Worm (Caenorhabditis elegans): ENCODE data around the gene srz-90.

Gene srz-90

DNA sequence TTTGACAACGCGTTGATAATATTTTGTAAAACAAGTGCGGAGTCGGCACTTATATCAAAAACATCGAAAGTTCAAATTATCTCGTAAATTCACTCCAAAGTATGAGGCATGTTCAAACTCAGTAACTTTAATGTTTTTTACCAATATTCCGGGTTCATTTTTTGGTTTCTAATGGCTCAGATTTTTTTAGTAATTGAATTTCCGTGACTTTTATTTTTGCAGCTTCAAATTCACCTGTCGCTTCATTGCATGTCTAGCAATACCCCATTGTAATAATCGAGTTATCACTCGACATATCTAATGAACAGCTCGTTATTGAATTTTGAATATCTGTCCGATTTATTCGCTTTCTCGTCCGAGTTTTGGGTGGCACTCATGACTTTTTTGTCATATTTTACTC lies at the start of gene srz-90:
Gene srz-90 (plus strand): TSS at position 301 of the 400 bp plus-strand sequence.
- TF ChIP-seq dao-5 (tag; optimal IDR thresholded peaks at IDR 0.05) (no peak), him-1 (tag; optimal IDR thresholded peaks at IDR 0.05) (no peak), W03F9.2 (tag; optimal IDR thresholded peaks at IDR 0.05) (no peak)

DNA sequence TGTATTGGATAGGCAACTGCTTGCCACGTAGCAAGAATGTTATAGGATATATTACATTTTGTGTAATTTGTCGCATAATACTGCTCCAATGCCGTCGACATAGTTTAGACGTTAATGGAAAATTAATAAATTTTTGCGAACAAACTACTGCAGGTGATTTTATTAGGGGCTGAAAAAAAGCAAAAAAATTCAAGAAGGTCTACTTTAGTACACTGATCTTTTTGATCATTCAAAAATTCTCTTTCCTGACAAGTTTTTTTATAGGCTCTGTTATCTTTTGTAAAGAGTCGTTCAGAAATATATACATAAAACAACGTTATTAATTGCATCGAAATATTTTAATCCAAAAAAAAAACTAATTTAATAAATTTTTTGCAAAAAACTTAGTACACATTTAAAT lies 42.8 kb upstream of the srz-90 start, which contains the start of gene srh-111:
Gene srh-111 (minus strand): TSS at position 101 of the 400 bp plus-strand sequence.
- TF ChIP-seq him-1 (tag; optimal IDR thresholded peaks at IDR 0.05) (no peak), W03F9.2 (tag; optimal IDR thresholded peaks at IDR 0.05) (no peak)

DNA sequence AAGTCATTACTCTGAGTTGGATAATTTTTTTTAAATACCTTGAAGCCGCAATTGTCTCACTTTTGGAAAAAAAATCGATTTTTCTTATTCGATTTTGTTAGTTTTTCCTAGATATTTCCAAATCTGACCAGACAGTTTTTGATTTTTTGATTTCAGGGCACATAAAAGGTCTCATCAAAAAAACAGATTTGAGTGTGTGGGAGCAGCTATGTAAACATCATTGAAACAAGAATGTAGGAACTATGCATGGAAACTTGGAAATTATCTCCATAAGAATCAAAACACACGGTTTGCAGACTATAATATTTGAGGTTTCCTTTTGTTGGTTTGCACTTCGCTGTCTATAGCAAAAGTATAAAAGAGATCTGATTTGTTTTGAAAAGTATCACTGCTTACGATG lies 41.8 kb upstream of the srz-90 start, which contains the start of gene scl-24:
Gene scl-24 (plus strand): TSS at position 301 of the 400 bp plus-strand sequence.
- no peak for TF ChIP-seq W03F9.2 (tag; optimal IDR thresholded peaks at IDR 0.05)
- TF ChIP-seq him-1 (tag; optimal IDR thresholded peaks at IDR 0.05) = no peak
- TF ChIP-seq dao-5 (tag; optimal IDR thresholded peaks at IDR 0.05) = no peak

DNA sequence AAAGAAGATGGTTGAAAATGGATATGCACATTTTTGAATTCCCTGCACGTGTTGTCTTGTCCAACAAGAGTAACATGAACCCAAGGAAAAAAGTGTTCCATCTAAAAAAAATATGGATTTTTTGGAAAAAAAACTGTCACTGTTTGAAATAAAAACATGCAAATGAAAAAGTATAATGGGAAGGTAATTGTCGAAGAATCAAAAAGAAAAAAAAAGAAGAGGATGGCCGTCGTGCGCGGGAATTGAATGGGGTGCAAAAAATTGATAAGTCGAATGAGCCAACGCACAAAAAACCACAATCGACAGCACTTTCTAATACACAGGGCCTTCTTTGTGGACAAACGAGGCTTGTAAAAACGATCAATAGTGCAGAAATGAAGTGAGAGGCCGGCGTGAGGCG lies 34.1 kb upstream of the srz-90 start, which contains the start of gene fbxa-102:
Gene fbxa-102 (minus strand): TSS at position 101 of the 400 bp plus-strand sequence.
- TF ChIP-seq dao-5 (tag; optimal IDR thresholded peaks at IDR 0.05) = no peak
- no peak for TF ChIP-seq W03F9.2 (tag; optimal IDR thresholded peaks at IDR 0.05)
- TF ChIP-seq him-1 (tag; optimal IDR thresholded peaks at IDR 0.05) = no peak

DNA sequence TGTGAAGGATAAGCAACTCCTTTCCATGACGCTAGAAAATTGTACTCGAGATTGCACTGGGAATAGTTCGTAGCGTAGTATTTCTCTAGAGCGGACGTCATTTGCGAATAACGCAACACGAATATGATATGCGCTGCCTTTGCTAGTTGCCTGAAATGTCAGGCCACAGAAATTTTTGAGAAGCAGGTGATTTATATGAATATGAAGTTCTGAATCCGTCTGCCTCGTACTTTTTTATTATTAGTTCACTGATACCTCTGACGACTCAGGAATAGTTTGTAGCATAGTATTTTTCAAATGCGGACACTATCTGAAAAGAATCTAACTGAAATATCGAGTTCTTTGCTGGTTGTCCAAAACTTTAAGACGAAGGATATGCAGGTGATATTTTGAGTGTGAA lies 31.8 kb upstream of the srz-90 start, which contains the start of gene srh-118:
Gene srh-118 (minus strand): TSS at position 101 of the 400 bp plus-strand sequence.
- TF ChIP-seq W03F9.2 (tag; optimal IDR thresholded peaks at IDR 0.05) = no peak
- no peak for TF ChIP-seq dao-5 (tag; optimal IDR thresholded peaks at IDR 0.05)
- no peak for TF ChIP-seq him-1 (tag; optimal IDR thresholded peaks at IDR 0.05)

DNA sequence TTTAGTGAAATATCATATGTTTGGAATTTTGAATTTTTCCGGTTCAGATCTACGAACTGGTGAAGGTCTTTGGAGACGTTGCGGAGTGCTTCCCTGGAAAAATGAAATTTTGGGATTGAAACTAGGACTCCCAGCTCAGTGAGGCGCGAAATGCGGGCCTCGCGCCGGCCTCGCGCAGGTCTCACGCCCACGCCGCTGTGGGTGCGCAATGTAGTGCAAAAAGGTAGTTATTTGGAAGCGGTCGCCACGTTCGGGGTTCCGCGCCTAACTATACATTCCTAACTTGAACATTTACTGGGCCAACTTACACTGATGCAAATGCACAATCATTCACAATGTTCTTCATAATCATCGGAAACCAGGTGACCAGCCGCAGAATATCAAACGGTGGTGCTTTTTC lies 27.8 kb upstream of the srz-90 start:
- no peak for TF ChIP-seq him-1 (tag; optimal IDR thresholded peaks at IDR 0.05)
- no peak for TF ChIP-seq dao-5 (tag; optimal IDR thresholded peaks at IDR 0.05)
- no peak for TF ChIP-seq W03F9.2 (tag; optimal IDR thresholded peaks at IDR 0.05)

DNA sequence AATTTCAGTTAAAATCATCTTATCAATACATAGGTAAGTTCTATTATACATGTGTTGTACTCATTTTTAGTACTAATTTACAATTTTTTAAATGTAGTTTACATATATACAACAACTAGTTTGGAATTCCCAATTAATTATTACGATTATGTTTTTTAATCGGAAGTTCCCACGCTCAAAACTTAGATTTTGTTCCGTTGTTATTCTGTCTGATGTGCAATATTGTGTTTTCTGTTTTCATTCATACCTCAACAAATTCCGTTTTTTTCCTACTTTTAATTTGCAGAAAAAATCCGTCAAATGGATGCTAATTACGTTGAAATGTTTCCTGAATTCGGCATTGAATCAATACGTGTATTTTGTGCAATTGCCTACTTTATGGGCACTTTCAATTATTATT lies 21.5 kb upstream of the srz-90 start, which contains the start of gene srw-31:
Gene srw-31 (plus strand): TSS at position 301 of the 400 bp plus-strand sequence.
- TF ChIP-seq him-1 (tag; optimal IDR thresholded peaks at IDR 0.05) (no peak), W03F9.2 (tag; optimal IDR thresholded peaks at IDR 0.05) (no peak), dao-5 (tag; optimal IDR thresholded peaks at IDR 0.05) (no peak)

DNA sequence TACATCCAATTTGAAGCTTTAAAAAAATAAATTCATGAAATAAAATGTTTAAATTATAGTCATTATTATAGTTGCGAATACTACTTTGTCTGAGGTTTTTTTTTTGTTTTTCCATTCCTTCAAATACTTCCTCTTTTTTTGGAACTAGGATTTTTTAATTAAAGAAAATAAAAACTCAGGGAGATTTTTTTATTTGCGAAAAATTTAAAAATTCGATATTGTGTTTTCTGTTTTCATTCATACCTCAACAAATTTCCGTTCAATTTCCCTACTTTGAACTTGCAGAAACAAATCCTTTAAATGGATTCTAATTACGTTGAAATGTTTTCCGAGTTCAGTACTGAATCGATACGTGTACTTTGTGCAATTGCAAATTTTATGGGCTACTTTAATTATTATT lies 19.3 kb upstream of the srz-90 start, which contains the start of gene srw-32:
Gene srw-32 (plus strand): TSS at position 301 of the 400 bp plus-strand sequence.
- TF ChIP-seq him-1 (tag; optimal IDR thresholded peaks at IDR 0.05) = no peak
- no peak for TF ChIP-seq dao-5 (tag; optimal IDR thresholded peaks at IDR 0.05)
- no peak for TF ChIP-seq W03F9.2 (tag; optimal IDR thresholded peaks at IDR 0.05)

DNA sequence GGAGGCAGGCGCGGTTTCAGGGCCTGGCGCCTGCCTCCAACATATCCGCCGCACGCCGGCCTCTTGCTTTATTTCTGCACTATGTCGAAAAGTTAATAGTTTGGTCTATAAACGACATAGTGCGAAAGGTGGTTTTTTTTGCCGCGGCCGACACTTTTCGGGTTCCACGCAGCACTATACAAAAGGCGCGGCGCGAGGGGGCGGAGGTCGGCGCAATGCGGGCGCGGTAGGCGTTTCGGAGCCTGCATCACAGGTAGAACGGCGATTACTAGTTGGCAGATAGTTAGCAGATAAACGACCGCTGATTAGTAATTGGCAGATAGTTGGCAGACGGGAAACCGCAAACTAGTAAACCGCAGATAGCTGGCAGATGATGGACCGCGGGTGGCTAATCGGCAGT lies 15.1 kb upstream of the srz-90 start:
- TF ChIP-seq him-1 (tag; optimal IDR thresholded peaks at IDR 0.05) (no peak), dao-5 (tag; optimal IDR thresholded peaks at IDR 0.05) (no peak), W03F9.2 (tag; optimal IDR thresholded peaks at IDR 0.05) (no peak)

DNA sequence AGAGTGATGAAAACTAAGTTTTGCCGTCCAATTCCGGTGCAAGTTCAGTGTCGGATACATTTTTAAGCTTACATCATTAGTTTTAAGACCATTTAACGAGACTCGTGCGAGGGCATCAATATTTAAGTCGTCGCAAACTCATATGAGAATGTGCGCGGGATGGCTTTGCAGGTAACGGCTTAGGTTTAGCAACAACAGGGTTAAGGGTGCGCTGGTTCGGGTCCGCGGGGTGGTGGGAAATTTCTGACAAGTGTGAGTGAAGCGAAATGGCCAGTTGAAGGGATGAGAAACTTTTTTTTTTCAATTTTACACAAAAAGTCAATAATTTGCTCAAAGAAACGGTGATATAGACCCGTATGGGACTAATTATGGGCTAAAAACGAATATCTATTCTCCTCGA lies 14.0 kb upstream of the srz-90 start:
- TF ChIP-seq W03F9.2 (tag; optimal IDR thresholded peaks at IDR 0.05) (no peak), him-1 (tag; optimal IDR thresholded peaks at IDR 0.05) (no peak), dao-5 (tag; optimal IDR thresholded peaks at IDR 0.05) (no peak)

DNA sequence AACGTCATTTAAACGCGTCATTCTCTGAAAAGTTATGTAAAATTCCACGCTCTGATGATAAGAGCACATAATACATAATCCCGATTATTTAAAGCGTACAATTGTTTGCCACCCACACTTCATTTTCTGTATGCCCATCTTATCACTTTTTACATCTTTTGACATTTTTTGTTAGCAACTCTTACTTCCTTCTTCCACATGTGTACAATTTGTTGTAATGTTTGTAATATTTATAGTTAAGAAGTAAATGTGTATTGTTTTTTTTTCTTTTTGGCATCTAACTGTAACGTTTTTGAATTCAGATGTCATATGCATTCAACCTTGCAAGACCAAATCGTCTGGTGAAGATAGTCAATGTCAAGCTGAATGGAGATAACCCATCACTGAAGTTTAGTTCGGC lies 7.1 kb upstream of the srz-90 start, which contains the start of gene fbxa-136:
Gene fbxa-136 (plus strand): TSS at position 301 of the 400 bp plus-strand sequence.
- TF ChIP-seq W03F9.2 (tag; optimal IDR thresholded peaks at IDR 0.05) = no peak
- TF ChIP-seq him-1 (tag; optimal IDR thresholded peaks at IDR 0.05) = no peak
- no peak for TF ChIP-seq dao-5 (tag; optimal IDR thresholded peaks at IDR 0.05)

DNA sequence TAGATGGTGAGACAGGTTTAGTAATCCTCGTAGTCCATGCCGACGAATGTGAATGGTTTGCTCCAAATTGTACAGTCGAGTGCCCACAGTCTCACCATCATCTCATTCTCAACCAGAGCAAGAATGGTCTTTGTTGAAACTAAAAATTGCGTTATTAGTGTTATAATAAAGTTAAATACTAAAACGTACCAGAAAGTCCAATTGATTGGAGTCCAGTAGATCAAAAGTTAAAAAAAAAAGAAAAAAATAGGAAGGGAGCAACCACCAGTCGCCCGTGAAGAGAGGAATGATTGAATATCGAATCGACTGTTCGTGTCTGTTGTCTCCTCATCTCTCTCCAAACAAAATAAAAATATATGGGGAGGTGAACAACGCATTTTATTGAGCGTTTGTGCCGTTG lies 2.7 kb downstream of the srz-90 start, which contains the start of gene C18D4.12:
Gene C18D4.12 (minus strand): TSS at position 101 of the 400 bp plus-strand sequence.
- TF ChIP-seq him-1 (tag; optimal IDR thresholded peaks at IDR 0.05) (no peak), dao-5 (tag; optimal IDR thresholded peaks at IDR 0.05) (no peak), W03F9.2 (tag; optimal IDR thresholded peaks at IDR 0.05) (no peak)

DNA sequence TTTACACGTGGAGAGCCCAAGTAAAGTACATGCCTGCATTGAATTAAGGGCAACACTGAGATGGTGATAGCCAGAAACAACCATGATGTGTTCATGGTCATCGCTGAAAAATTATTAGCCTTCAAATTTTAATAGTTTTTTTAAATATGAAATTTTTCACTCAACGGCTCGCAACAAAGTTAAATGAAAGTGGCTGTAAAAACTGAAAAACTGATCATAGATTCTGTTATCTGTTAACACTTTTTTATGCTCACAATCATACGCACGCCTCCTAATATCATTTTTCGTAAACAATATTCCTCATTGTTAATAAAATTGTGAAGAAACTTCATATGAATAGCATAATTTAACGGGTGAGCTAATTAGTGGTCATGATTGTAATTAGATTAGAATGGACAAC lies 3.6 kb downstream of the srz-90 start, which contains the start of gene C18D4.4:
Gene C18D4.4 (minus strand): TSS at position 101 of the 400 bp plus-strand sequence.
- TF ChIP-seq W03F9.2 (tag; optimal IDR thresholded peaks at IDR 0.05) (no peak), him-1 (tag; optimal IDR thresholded peaks at IDR 0.05) (no peak), dao-5 (tag; optimal IDR thresholded peaks at IDR 0.05) (no peak)

DNA sequence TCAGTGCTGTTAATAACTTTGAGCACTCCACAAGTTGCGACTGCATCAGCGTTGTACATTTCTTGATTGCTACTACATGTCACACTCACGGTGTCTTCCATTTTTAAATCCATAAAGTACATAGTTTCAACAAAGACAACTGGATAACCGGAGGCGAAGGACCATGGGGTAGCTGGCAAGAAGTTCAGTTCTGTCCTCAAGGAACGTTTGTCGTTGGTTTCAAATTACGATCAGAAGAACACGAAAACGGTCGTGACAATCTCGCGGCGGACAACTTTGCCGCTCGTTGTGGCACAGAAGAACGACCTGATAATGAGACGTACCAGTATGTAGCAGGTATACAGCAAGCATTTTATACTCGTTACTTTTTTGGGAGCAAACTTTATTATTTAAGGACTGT lies 4.9 kb downstream of the srz-90 start, which contains the start of gene C18D4.3:
Gene C18D4.3 (minus strand): TSS at position 101 of the 400 bp plus-strand sequence.
- TF ChIP-seq him-1 (tag; optimal IDR thresholded peaks at IDR 0.05) (no peak), W03F9.2 (tag; optimal IDR thresholded peaks at IDR 0.05) (no peak), dao-5 (tag; optimal IDR thresholded peaks at IDR 0.05) (no peak)

DNA sequence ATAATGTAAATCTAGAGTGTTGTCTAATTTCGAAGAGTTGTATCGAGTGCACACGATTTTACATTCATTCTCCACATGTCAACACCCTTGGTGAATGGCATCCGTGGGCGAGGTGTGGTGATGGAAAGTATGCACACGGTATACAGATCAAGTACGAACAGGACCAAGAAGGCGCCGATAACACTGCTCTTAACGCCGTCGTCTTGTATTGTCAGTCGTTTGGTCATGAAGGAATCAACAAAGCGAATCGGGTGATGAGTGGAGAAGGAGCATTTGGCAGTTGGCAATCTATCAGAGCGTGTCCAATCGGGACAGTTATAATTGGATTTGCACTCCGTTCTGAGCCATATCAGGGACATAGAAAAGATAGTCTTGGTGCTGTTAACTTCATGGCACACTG lies 5.4 kb downstream of the srz-90 start:
- TF ChIP-seq W03F9.2 (tag; optimal IDR thresholded peaks at IDR 0.05) (no peak), him-1 (tag; optimal IDR thresholded peaks at IDR 0.05) (no peak), dao-5 (tag; optimal IDR thresholded peaks at IDR 0.05) (no peak)
